Fruit fly (Drosophila melanogaster): Measurements from ENCODE around the gene Ir75b.
A peak's percentile ranks its signal among the peaks of the same experiment; 100 is the strongest.

DNA sequence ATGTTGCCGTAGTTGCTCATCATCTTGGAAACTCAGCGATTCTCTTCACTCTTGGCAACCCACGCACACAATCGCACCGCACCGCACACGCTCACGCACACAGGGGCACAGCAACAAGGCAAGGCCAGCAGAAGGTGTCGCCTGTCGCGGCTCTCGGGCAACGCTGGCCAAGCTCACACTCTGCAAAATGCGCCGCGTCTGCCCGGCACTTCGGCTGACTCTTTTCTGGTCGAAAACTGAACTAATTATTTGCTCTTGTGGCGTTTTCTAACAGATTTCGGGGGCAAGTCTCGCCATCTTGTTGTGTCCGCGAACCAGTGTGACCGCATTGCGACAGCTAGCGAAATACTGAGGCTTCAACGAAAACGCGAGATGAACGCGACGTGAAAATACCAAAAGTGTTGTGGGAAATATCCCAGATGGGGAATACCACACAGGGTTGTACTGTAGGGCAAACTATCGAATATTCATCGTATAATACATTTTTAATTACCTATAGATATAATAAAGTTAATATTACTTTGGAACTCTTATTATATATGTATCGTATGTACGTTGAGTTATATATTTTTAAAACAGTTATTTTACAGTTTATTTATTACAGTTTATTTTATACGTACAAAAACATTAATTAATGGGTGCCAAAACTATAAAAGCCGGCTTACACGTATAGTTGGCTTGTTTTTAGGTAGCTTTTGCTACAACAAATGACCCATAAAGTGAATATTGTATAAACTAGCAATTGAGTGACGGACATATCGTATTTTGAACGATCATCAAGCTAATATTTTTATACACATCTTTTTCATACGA, 26.4 kb upstream of the Ir75b start, which contains the start of the genes MED19 and CG7430:
- no peak for TF ChIP-seq CG34406 (GFP tag; optimal IDR thresholded peaks at IDR 0.05)
- TF ChIP-seq svp (GFP tag): peak; percentile 69
- TF ChIP-seq Lpt (GFP tag; optimal IDR thresholded peaks at IDR 0.05): no peak
- TF ChIP-seq Met (GFP tag; optimal IDR thresholded peaks at IDR 0.05): no peak
- no peak for TF ChIP-seq salr (GFP tag; optimal IDR thresholded peaks at IDR 0.05)
- peak; percentile 20 for TF ChIP-seq esn (GFP tag; optimal IDR thresholded peaks at IDR 0.05)
- TF ChIP-seq Ets96B (tag; optimal IDR thresholded peaks at IDR 0.05): no peak
